Worm (Caenorhabditis elegans) whole organism, young adult: ENCODE results near the gene exos-1.
A peak's percentile ranks its signal among the peaks of the same experiment; 100 is the strongest.

Experiments
- C17E4.6 ChIP-seq: fragments of 200-800 bp; sonication (Bioruptor generic); IDR thresholded peaks from 2 replicates; pipeline ENCODE4 v1.3.6; 2022; ENCODE audit warnings: missing genetic modification reagents, missing genetic modification characterization, missing compliant biosample characterization
- F10E7.11 ChIP-seq: sonication (generic microtip); optimal IDR thresholded peaks from 2 replicates; lab custom pipeline; 2017; ENCODE audit warnings: mild to moderate bottlenecking, missing genetic modification characterization, moderate library complexity, missing compliant biosample characterization
- F23B12.7 ChIP-seq: sonication (generic microtip); optimal IDR thresholded peaks from 2 replicates; lab custom pipeline; 2017; ENCODE audit warnings: missing genetic modification characterization, mild to moderate bottlenecking, missing compliant biosample characterization, antibody characterized with exemption, moderate library complexity; ENCODE audit not compliant: insufficient read depth
- F37B4.10 ChIP-seq: fragments of 200-800 bp; sonication (Bioruptor generic); IDR thresholded peaks from 2 replicates; pipeline ENCODE4 v1.3.6; 2022; ENCODE audit warnings: missing genetic modification characterization, missing compliant biosample characterization
- F39B2.1 ChIP-seq: fragments of 200-800 bp; sonication (Bioruptor generic); IDR thresholded peaks from 2 replicates; pipeline ENCODE4 v1.3.6; 2022; ENCODE audit warnings: missing genetic modification reagents, missing genetic modification characterization, missing compliant biosample characterization
- F52B5.7 ChIP-seq: sonication (generic microtip); optimal IDR thresholded peaks from 2 replicates; lab custom pipeline; 2016; ENCODE audit warnings: mild to moderate bottlenecking, missing genetic modification characterization, missing compliant biosample characterization
- F55B11.4 ChIP-seq: sonication (generic microtip); optimal IDR thresholded peaks from 2 replicates; lab custom pipeline; 2016; ENCODE audit warnings: missing compliant biosample characterization, missing genetic modification characterization, borderline replicate concordance; ENCODE audit not compliant: insufficient read depth
- Y53F4B.3 ChIP-seq: fragments of 200-800 bp; sonication (Bioruptor generic); IDR thresholded peaks from 2 replicates; pipeline ENCODE4 v1.3.6; 2022; ENCODE audit warnings: missing genetic modification reagents, missing genetic modification characterization, missing compliant biosample characterization
- Y67H2A.10 ChIP-seq: fragments of 200-800 bp; sonication (Bioruptor generic); conservative IDR thresholded peaks from 2 replicates; pipeline ENCODE4 v1.3.6; 2022; ENCODE audit warnings: missing genetic modification reagents, missing genetic modification characterization, missing compliant biosample characterization
- aptf-2 ChIP-seq: fragments of 200-800 bp; sonication (Bioruptor generic); conservative IDR thresholded peaks from 2 replicates; pipeline ENCODE4 v1.3.6; 2022; ENCODE audit warnings: missing genetic modification reagents, missing genetic modification characterization, missing compliant biosample characterization
- atf-7 ChIP-seq: sonication (generic microtip); optimal IDR thresholded peaks from 2 replicates; lab custom pipeline; 2017; ENCODE audit warnings: mild to moderate bottlenecking, missing genetic modification characterization, missing compliant biosample characterization
- athp-1 ChIP-seq: sonication (generic microtip); optimal IDR thresholded peaks from 2 replicates; lab custom pipeline; 2017; ENCODE audit warnings: mild to moderate bottlenecking, missing genetic modification characterization, missing compliant biosample characterization
- attf-3 ChIP-seq: fragments of 200-800 bp; sonication (Bioruptor generic); conservative IDR thresholded peaks from 2 replicates; pipeline ENCODE4 v1.3.6; 2022; ENCODE audit warnings: missing genetic modification reagents, missing genetic modification characterization, missing compliant biosample characterization
- ccch-3 ChIP-seq: fragments of 200-800 bp; sonication (Bioruptor generic); optimal IDR thresholded peaks from 2 replicates; lab custom pipeline; 2018; ENCODE audit warnings: mild to moderate bottlenecking, missing genetic modification characterization, missing compliant biosample characterization
- cebp-1 ChIP-seq, 2 experiments: fragments of 200-800 bp in 1 of 2; sonication (Bioruptor generic) in 1 of 2; sonication (generic microtip) in 1 of 2; IDR thresholded peaks in 1 of 2; optimal IDR thresholded peaks in 1 of 2; 2 replicates each; pipeline versions ENCODE4 v1.3.6 to Lab custom; 2017 to 2022; ENCODE audit warnings: missing compliant biosample characterization in 2 of 2, missing genetic modification characterization in 2 of 2, mild to moderate bottlenecking in 1 of 2, missing genetic modification reagents in 1 of 2, moderate library complexity in 1 of 2
- ceh-58 ChIP-seq: fragments of 200-800 bp; sonication (Bioruptor generic); IDR thresholded peaks from 2 replicates; pipeline ENCODE4 v1.3.6; 2022; ENCODE audit warnings: missing genetic modification characterization, missing compliant biosample characterization
- chd-7 ChIP-seq: sonication (generic microtip); optimal IDR thresholded peaks from 2 replicates; lab custom pipeline; 2016; ENCODE audit warnings: mild to moderate bottlenecking, missing genetic modification characterization, moderate library complexity, missing compliant biosample characterization
- die-1 ChIP-seq: sonication (generic microtip); optimal IDR thresholded peaks from 2 replicates; lab custom pipeline; 2016; ENCODE audit warnings: missing genotype, mild to moderate bottlenecking, missing genetic modification characterization, missing compliant biosample characterization
- dpl-1 ChIP-seq: fragments of 150-350 bp; optimal IDR thresholded peaks from 2 replicates; lab custom pipeline; 2014; ENCODE audit warnings: missing biosample characterization, missing genetic modification reagents, missing genetic modification characterization
- egl-44 ChIP-seq: fragments of 200-800 bp; sonication (Bioruptor generic); IDR thresholded peaks from 2 replicates; pipeline ENCODE4 v1.3.6; 2022; ENCODE audit warnings: missing genetic modification reagents, missing genetic modification characterization, missing compliant biosample characterization
- egrh-3 ChIP-seq: fragments of 200-800 bp; sonication (Bioruptor generic); IDR thresholded peaks from 2 replicates; pipeline ENCODE4 v1.3.6; 2022; ENCODE audit warnings: missing genetic modification reagents, missing genetic modification characterization, missing compliant biosample characterization
- ekl-4 ChIP-seq: fragments of 200-800 bp; sonication (Bioruptor generic); IDR thresholded peaks from 2 replicates; pipeline ENCODE4 v1.3.6; 2022; ENCODE audit warnings: missing genetic modification reagents, missing genetic modification characterization, missing compliant biosample characterization
- fkh-3 ChIP-seq: sonication (generic microtip); optimal IDR thresholded peaks from 2 replicates; lab custom pipeline; 2016; ENCODE audit warnings: mild to moderate bottlenecking, missing genetic modification characterization, missing compliant biosample characterization
- hlh-12 ChIP-seq: sonication (generic microtip); optimal IDR thresholded peaks from 2 replicates; lab custom pipeline; 2016; ENCODE audit warnings: missing genetic modification characterization, missing compliant biosample characterization
- hlh-26 ChIP-seq: fragments of 200-800 bp; sonication (Bioruptor generic); conservative IDR thresholded peaks from 2 replicates; pipeline ENCODE4 v1.3.6; 2022; ENCODE audit warnings: missing genetic modification reagents, missing genetic modification characterization, missing compliant biosample characterization
- hmg-20 ChIP-seq: fragments of 200-800 bp; sonication (Bioruptor generic); IDR thresholded peaks from 2 replicates; pipeline ENCODE4 v1.3.6; 2022; ENCODE audit warnings: missing genetic modification reagents, missing genetic modification characterization, missing compliant biosample characterization
- hrde-1 ChIP-seq: sonication (generic microtip); optimal IDR thresholded peaks from 2 replicates; lab custom pipeline; 2016; ENCODE audit warnings: missing genetic modification characterization, mild to moderate bottlenecking, missing compliant biosample characterization, moderate library complexity, missing genotype, missing genetic modification reagents, borderline replicate concordance
- lag-1 ChIP-seq: fragments of 200-800 bp; sonication (Bioruptor generic); IDR thresholded peaks from 2 replicates; pipeline ENCODE4 v1.3.6; 2022; ENCODE audit warnings: missing genetic modification reagents, missing genetic modification characterization, missing compliant biosample characterization
- let-526 ChIP-seq: fragments of 200-800 bp; sonication (Bioruptor generic); IDR thresholded peaks from 2 replicates; pipeline ENCODE4 v1.3.6; 2022; ENCODE audit warnings: missing genetic modification reagents, missing genetic modification characterization, missing compliant biosample characterization
- lin-54 ChIP-seq: fragments of 200-800 bp; sonication (Bioruptor generic); optimal IDR thresholded peaks from 2 replicates; lab custom pipeline; 2018; ENCODE audit warnings: mild to moderate bottlenecking, missing genetic modification characterization, missing compliant biosample characterization
- lir-1 ChIP-seq: fragments of 200-800 bp; sonication (Bioruptor generic); conservative IDR thresholded peaks from 2 replicates; pipeline ENCODE4 v1.3.6; 2022; ENCODE audit warnings: missing genetic modification reagents, missing genetic modification characterization, missing compliant biosample characterization
- madf-3 ChIP-seq: fragments of 200-800 bp; sonication (Bioruptor generic); IDR thresholded peaks from 2 replicates; pipeline ENCODE4 v1.3.6; 2022; ENCODE audit warnings: missing genetic modification reagents, missing genetic modification characterization, missing compliant biosample characterization
- madf-6 ChIP-seq: fragments of 200-800 bp; sonication (Bioruptor generic); IDR thresholded peaks from 2 replicates; pipeline ENCODE4 v1.3.6; 2022; ENCODE audit warnings: missing genetic modification reagents, missing genetic modification characterization, missing compliant biosample characterization
- mcd-1 ChIP-seq: fragments of 200-800 bp; sonication (Bioruptor generic); IDR thresholded peaks from 2 replicates; pipeline ENCODE4 v1.3.6; 2022; ENCODE audit warnings: missing genetic modification reagents, missing genetic modification characterization, missing compliant biosample characterization
- mxl-1 ChIP-seq: sonication (generic microtip); optimal IDR thresholded peaks from 2 replicates; lab custom pipeline; 2016; ENCODE audit warnings: missing genetic modification characterization, missing compliant biosample characterization
- nfya-2 ChIP-seq: fragments of 200-800 bp; sonication (Bioruptor generic); IDR thresholded peaks from 2 replicates; pipeline ENCODE4 v1.3.6; 2022; ENCODE audit warnings: missing genetic modification reagents, missing genetic modification characterization, missing compliant biosample characterization
- rcor-1 ChIP-seq: fragments of 200-800 bp; sonication (Bioruptor generic); IDR thresholded peaks from 2 replicates; pipeline ENCODE4 v1.3.6; 2022; ENCODE audit warnings: missing genetic modification reagents, missing genetic modification characterization, missing compliant biosample characterization
- repo-1 ChIP-seq: sonication (generic microtip); optimal IDR thresholded peaks from 2 replicates; lab custom pipeline; 2017; ENCODE audit warnings: mild to moderate bottlenecking, missing genetic modification characterization, missing compliant biosample characterization
- snpc-3.4 ChIP-seq: sonication (generic microtip); optimal IDR thresholded peaks from 2 replicates; lab custom pipeline; 2017; ENCODE audit warnings: missing genetic modification characterization, mild to moderate bottlenecking, missing compliant biosample characterization, antibody characterized with exemption, moderate library complexity, missing genotype, missing genetic modification reagents
- snpc-4 ChIP-seq, 5 experiments: fragments of 150-350 bp in 1 of 5; sonication (generic microtip) in 4 of 5; optimal IDR thresholded peaks; 2 replicates each; lab custom pipeline; 2014 to 2018; ENCODE audit warnings: missing genetic modification characterization in 5 of 5, missing biosample characterization in 3 of 5, antibody characterized with exemption in 2 of 5, mild to moderate bottlenecking in 2 of 5, missing compliant biosample characterization in 2 of 5, missing genotype in 2 of 5, moderate library complexity in 2 of 5, missing genetic modification reagents in 1 of 5
- tbx-9 ChIP-seq: sonication (generic microtip); optimal IDR thresholded peaks from 2 replicates; lab custom pipeline; 2016; ENCODE audit warnings: borderline replicate concordance, missing genetic modification characterization, inconsistent platforms, missing compliant biosample characterization
- tlf-1 ChIP-seq: fragments of 200-800 bp; sonication (Bioruptor generic); optimal IDR thresholded peaks from 2 replicates; lab custom pipeline; 2018; ENCODE audit warnings: mild to moderate bottlenecking, missing genetic modification characterization, missing compliant biosample characterization
- unc-130 ChIP-seq: sonication (generic microtip); optimal IDR thresholded peaks from 2 replicates; lab custom pipeline; 2016; ENCODE audit warnings: missing genetic modification reagents, missing genetic modification characterization, missing compliant biosample characterization
- xnd-1 ChIP-seq: sonication (generic microtip); optimal IDR thresholded peaks from 2 replicates; lab custom pipeline; 2016; ENCODE audit warnings: missing genotype, missing genetic modification reagents, missing genetic modification characterization, missing compliant biosample characterization
- zfh-2 ChIP-seq: fragments of 200-800 bp; sonication (Bioruptor generic); conservative IDR thresholded peaks from 2 replicates; pipeline ENCODE4 v1.3.6; 2022; ENCODE audit warnings: missing genetic modification reagents, missing genetic modification characterization, missing compliant biosample characterization
- zim-3 ChIP-seq: sonication (generic microtip); optimal IDR thresholded peaks from 2 replicates; lab custom pipeline; 2017; ENCODE audit warnings: mild to moderate bottlenecking, missing genetic modification characterization, moderate library complexity, missing compliant biosample characterization
- ztf-6 ChIP-seq: fragments of 200-800 bp; sonication (Bioruptor generic); IDR thresholded peaks from 2 replicates; pipeline ENCODE4 v1.3.6; 2022; ENCODE audit warnings: missing genetic modification reagents, missing genetic modification characterization, missing compliant biosample characterization

exos-1 gene

ce11 chrIII:11036132-11036531 is 27.3 kb downstream of the exos-1 start (continued):
- no peak for TF ChIP-seq egl-44 (GFP tag; lab: Robert Waterston, UW)
- TF ChIP-seq nfya-2 (GFP tag; lab: Robert Waterston, UW): no peak
- TF ChIP-seq egrh-3: no peak
- TF ChIP-seq hlh-26 (GFP tag; lab: Robert Waterston, UW): no peak
- TF ChIP-seq C17E4.6: peak; percentile 11; the same call in 1 of the 2 replicates
- peak; percentile 27 for TF ChIP-seq athp-1
- TF ChIP-seq Y67H2A.10 (GFP tag; lab: Robert Waterston, UW): no peak
- TF ChIP-seq let-526: no peak
- TF ChIP-seq madf-6: peak; percentile 92
- peak; percentile 64 for TF ChIP-seq xnd-1 (tag; lab: Kevin White, UChicago)
- no peak for TF ChIP-seq tbx-9 (tag; lab: Kevin White, UChicago)
- TF ChIP-seq lin-54: peak; percentile 87
- no peak for TF ChIP-seq chd-7
- no peak for TF ChIP-seq die-1 (tag; lab: Kevin White, UChicago)
- peak; percentile 62 for TF ChIP-seq snpc-4 (GFP tag; optimal IDR thresholded peaks at IDR 0.05; lab: Kevin White, UChicago)
- peak in 3 of 4 experiments; percentile 26 to 64 (median 47) for TF ChIP-seq snpc-4 (tag; optimal IDR thresholded peaks at IDR 0.05; lab: Kevin White, UChicago)
- TF ChIP-seq F39B2.1 (GFP tag; lab: Robert Waterston, UW): no peak
- TF ChIP-seq cebp-1 (GFP tag; IDR thresholded peaks at IDR 0.05; lab: Robert Waterston, UW): 0 out of 2 replicates have a peak, but pooled peaks have one; percentile 26
- TF ChIP-seq cebp-1 (tag; optimal IDR thresholded peaks at IDR 0.05; lab: Kevin White, UChicago): peak; percentile 69
- TF ChIP-seq hmg-20 (GFP tag; lab: Robert Waterston, UW): 0 out of 2 replicates have a peak, but pooled peaks have one; percentile 20
- peak; percentile 86 for TF ChIP-seq mcd-1 (GFP tag; lab: Robert Waterston, UW)
- no peak for TF ChIP-seq zfh-2 (GFP tag; lab: Robert Waterston, UW)
- TF ChIP-seq ceh-58 (GFP tag; lab: Robert Waterston, UW): no peak
- TF ChIP-seq tlf-1: peak; percentile 61
- no peak for TF ChIP-seq ccch-3 (GFP tag; lab: Kevin White, UChicago)
- TF ChIP-seq F37B4.10 (GFP tag; lab: Robert Waterston, UW): no peak
- no peak for TF ChIP-seq unc-130 (GFP tag; lab: Kevin White, UChicago)
- TF ChIP-seq mxl-1 (tag; lab: Kevin White, UChicago): no peak
- TF ChIP-seq zim-3 (tag; lab: Kevin White, UChicago): no peak
- no peak for TF ChIP-seq lir-1 (GFP tag; lab: Robert Waterston, UW)
- no peak for TF ChIP-seq fkh-3 (tag; lab: Kevin White, UChicago)
- no peak for TF ChIP-seq attf-3 (GFP tag; lab: Robert Waterston, UW)
- TF ChIP-seq dpl-1 (GFP tag; lab: Kevin White, UChicago): peak; percentile 48
- no peak for TF ChIP-seq F10E7.11 (tag; lab: Kevin White, UChicago)
- TF ChIP-seq hrde-1 (tag; lab: Kevin White, UChicago): no peak
- TF ChIP-seq ekl-4: no peak; the same call in 1 of the 2 replicates
- no peak for TF ChIP-seq F55B11.4 (tag; lab: Kevin White, UChicago)
- TF ChIP-seq aptf-2 (GFP tag; lab: Robert Waterston, UW): no peak
- TF ChIP-seq rcor-1 (GFP tag; lab: Robert Waterston, UW): no peak; the same call in 1 of the 2 replicates
- no peak for TF ChIP-seq F52B5.7 (tag; lab: Kevin White, UChicago)
- TF ChIP-seq madf-3 (GFP tag; lab: Robert Waterston, UW): 0 out of 2 replicates have a peak, but pooled peaks have one; percentile 52
- peak; percentile 75 for TF ChIP-seq F23B12.7 (tag; lab: Kevin White, UChicago)
- TF ChIP-seq repo-1 (tag; lab: Kevin White, UChicago): no peak
- TF ChIP-seq atf-7 (tag; lab: Kevin White, UChicago): no peak
- TF ChIP-seq ztf-6: no peak
- TF ChIP-seq lag-1 (GFP tag; lab: Robert Waterston, UW): no peak
- 0 out of 2 replicates have a peak, but pooled peaks have one; percentile 19 for TF ChIP-seq Y53F4B.3
- TF ChIP-seq hlh-12 (tag; lab: Kevin White, UChicago): no peak
- TF ChIP-seq snpc-3.4: peak; percentile 90
